Worm (Caenorhabditis elegans): ENCODE results near the gene xrn-1.

- TF ChIP-seq ceh-36 (tag; optimal IDR thresholded peaks at IDR 0.05), result peak; percentile 73
- TF ChIP-seq hmbx-1 (tag; optimal IDR thresholded peaks at IDR 0.05), result no peak
- TF ChIP-seq aly-1 (tag; optimal IDR thresholded peaks at IDR 0.05), result no peak
- no peak for TF ChIP-seq pes-1 (GFP tag; IDR thresholded peaks at IDR 0.05)
- no peak for TF ChIP-seq sea-1 (GFP tag; conservative IDR thresholded peaks at IDR 0.05)
- TF ChIP-seq ceh-13 (GFP tag; optimal IDR thresholded peaks at IDR 0.05), result no peak
- TF ChIP-seq ama-1 (optimal IDR thresholded peaks at IDR 0.05), result no peak
- TF ChIP-seq tra-4 (tag; optimal IDR thresholded peaks at IDR 0.05), result no peak
- TF ChIP-seq flt-1 (GFP tag; IDR thresholded peaks at IDR 0.05), result no peak
- TF ChIP-seq F13C5.2 (tag; optimal IDR thresholded peaks at IDR 0.05), result no peak
- TF ChIP-seq B0310.2 (tag; optimal IDR thresholded peaks at IDR 0.05), result no peak
Observed at ce11 chrII:14036724-14037483, 31.8 kb upstream of the xrn-1 start.
